Worm (Caenorhabditis elegans): Measurements from ENCODE around the gene sdf-9.

DNA sequence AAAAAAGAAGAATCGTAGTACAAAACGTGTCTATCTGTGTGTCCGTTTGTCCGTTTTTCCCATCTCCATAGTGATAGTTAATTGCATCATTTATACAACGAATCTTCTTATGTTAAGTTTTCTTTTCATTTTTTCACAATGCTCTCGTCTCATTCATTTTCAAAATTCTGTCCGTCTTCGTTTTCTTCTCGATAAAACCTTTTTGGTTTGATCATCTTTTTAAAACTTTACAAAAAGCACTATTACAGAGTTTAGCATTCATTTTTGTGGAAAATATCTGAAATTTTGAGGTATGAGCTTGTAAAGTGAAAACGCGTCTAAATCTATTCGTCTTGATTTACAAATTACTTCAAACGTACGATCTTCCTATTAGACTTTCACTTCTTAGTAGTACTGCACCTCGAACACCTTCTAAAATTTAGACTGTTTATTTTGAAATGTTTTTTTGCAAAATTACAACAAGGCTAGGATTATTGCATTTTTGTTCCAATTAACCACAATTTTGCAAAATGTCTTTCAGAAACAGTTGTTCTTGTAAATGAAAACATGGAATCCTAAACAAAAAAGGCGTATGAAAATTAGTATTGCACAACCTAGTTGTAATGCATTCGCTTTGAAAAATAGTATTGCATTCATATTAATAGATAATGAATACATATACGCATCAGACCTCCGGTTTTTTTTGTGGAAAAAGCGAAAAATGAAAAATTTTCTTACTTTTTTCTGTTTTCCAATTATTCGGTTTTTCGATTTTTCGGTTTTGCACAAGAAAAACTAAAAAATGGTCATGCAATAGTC, 12.8 kb upstream of the sdf-9 start:
- TF ChIP-seq ztf-11 (tag; optimal IDR thresholded peaks at IDR 0.05) = no peak
- no peak for TF ChIP-seq mdl-1 (tag; optimal IDR thresholded peaks at IDR 0.05)
- no peak for TF ChIP-seq ceh-82 (tag; optimal IDR thresholded peaks at IDR 0.05)
- no peak for TF ChIP-seq lin-13 (GFP tag; optimal IDR thresholded peaks at IDR 0.05)
- no peak for TF ChIP-seq unc-62 (GFP tag; optimal IDR thresholded peaks at IDR 0.05)
